Worm (Caenorhabditis elegans): ENCODE results near the gene R02D5.4.

- no peak for TF ChIP-seq nhr-129 (tag; optimal IDR thresholded peaks at IDR 0.05)
- TF ChIP-seq elt-3 (tag; optimal IDR thresholded peaks at IDR 0.05): no peak
- TF ChIP-seq F13H6.1 (tag; optimal IDR thresholded peaks at IDR 0.05): no peak
- no peak for TF ChIP-seq nhr-25 (tag; optimal IDR thresholded peaks at IDR 0.05)
- TF ChIP-seq lin-39 (tag; optimal IDR thresholded peaks at IDR 0.05): no peak
- TF ChIP-seq skn-1 (tag; optimal IDR thresholded peaks at IDR 0.05): no peak
- TF ChIP-seq blmp-1 (tag; optimal IDR thresholded peaks at IDR 0.05; ENCODE audit: insufficient read depth): no peak
- TF ChIP-seq ztf-4 (tag; optimal IDR thresholded peaks at IDR 0.05): no peak
- no peak for TF ChIP-seq ama-1 (optimal IDR thresholded peaks at IDR 0.05)
- no peak for TF ChIP-seq sem-4 (tag; optimal IDR thresholded peaks at IDR 0.05)
These were observed 15.6 kb downstream of the R02D5.4 start, which contains the start of gene clec-57 for ce11 chrV:14468931-14469330.

All from whole organism, L2 larva.